Worm (Caenorhabditis elegans): ENCODE measurements around the gene F38B2.4.

Gene F38B2.4

ce11 chrX:11251928-11252327, 35.6 kb downstream of the F38B2.4 start:
- TF ChIP-seq fos-1 (tag; optimal IDR thresholded peaks at IDR 0.05) = peak; percentile 88
- TF ChIP-seq ztf-11 (tag; optimal IDR thresholded peaks at IDR 0.05) = no peak

DNA sequence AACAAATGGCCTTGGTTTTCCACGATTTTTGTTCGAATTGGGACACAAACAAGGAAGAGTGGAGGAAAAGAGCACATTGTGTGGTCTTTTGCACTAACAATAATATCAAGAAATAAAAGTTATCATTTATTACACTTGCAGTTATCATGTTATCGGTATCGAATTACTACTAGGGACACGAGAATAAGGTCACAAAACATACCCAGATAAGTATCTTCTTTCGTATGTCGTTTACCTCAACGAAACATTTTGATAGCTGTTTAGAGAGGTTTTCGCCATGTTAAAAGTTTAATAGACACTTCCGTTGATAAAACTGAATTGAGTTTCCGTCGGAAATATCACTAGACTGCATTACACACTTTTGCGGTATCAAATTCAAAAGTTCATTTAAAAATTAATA, 36.5 kb downstream of the F38B2.4 start:
- TF ChIP-seq ztf-4 (tag; optimal IDR thresholded peaks at IDR 0.05) (no peak), ztf-1 (GFP tag; conservative IDR thresholded peaks at IDR 0.05) (no peak), fos-1 (tag; optimal IDR thresholded peaks at IDR 0.05) (peak; percentile 62)

ce11 chrX:11249392-11249791, 38.1 kb downstream of the F38B2.4 start:
- TF ChIP-seq nhr-25 (tag; optimal IDR thresholded peaks at IDR 0.05) (no peak), gmeb-1 (tag; optimal IDR thresholded peaks at IDR 0.05) (no peak), unc-39 (tag; optimal IDR thresholded peaks at IDR 0.05) (no peak), sma-3 (GFP tag; optimal IDR thresholded peaks at IDR 0.05) (no peak), nhr-12 (tag; optimal IDR thresholded peaks at IDR 0.05) (no peak)

DNA sequence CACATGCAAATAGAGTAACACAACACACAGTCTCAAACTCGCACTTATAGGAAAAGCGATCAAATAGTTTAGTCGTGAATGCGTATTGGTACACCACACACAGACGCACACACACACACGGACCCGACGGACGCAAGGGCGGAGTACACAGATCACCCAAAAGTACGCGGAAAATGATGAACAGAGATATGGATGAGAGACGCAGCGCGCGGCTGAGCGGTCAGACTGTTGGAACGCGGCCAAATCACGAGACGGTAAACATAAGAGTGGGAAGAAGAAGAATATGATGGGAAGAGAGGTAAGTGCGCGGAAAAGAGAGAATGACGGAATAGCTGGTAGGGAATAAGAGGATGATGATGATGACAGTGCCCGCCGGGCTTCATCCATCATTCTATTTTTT, 39.4 kb downstream of the F38B2.4 start:
- TF ChIP-seq aly-2 (tag; optimal IDR thresholded peaks at IDR 0.05) (no peak), ceh-16 (tag; optimal IDR thresholded peaks at IDR 0.05) (no peak), lin-13 (GFP tag; optimal IDR thresholded peaks at IDR 0.05) (no peak), elt-1 (tag; optimal IDR thresholded peaks at IDR 0.05) (no peak), crh-2 (tag; optimal IDR thresholded peaks at IDR 0.05) (no peak), blmp-1 (tag; optimal IDR thresholded peaks at IDR 0.05; ENCODE audit: insufficient read depth) (no peak), unc-55 (GFP tag; optimal IDR thresholded peaks at IDR 0.05) (no peak), nhr-25 (tag; optimal IDR thresholded peaks at IDR 0.05) (peak; percentile 50), sem-4 (tag; optimal IDR thresholded peaks at IDR 0.05) (peak; percentile 31), zag-1 (tag; optimal IDR thresholded peaks at IDR 0.05) (no peak), mdl-1 (tag; optimal IDR thresholded peaks at IDR 0.05) (peak in 1 of 2 experiments; percentile 30), Y55F3AM.14 (GFP tag; optimal IDR thresholded peaks at IDR 0.05) (peak; percentile 19), lin-11 (tag; optimal IDR thresholded peaks at IDR 0.05) (no peak), nhr-11 (tag; optimal IDR thresholded peaks at IDR 0.05) (no peak), ama-1 (optimal IDR thresholded peaks at IDR 0.05) (no peak), snpc-4 (tag; optimal IDR thresholded peaks at IDR 0.05) (no peak), mab-5 (tag; optimal IDR thresholded peaks at IDR 0.05) (no peak), ztf-1 (GFP tag; conservative IDR thresholded peaks at IDR 0.05) (no peak), sma-9 (GFP tag; optimal IDR thresholded peaks at IDR 0.05) (peak; percentile 31), sma-9 (tag; optimal IDR thresholded peaks at IDR 0.05) (no peak), ceh-82 (tag; optimal IDR thresholded peaks at IDR 0.05) (no peak), nhr-129 (tag; optimal IDR thresholded peaks at IDR 0.05) (no peak), nhr-12 (tag; optimal IDR thresholded peaks at IDR 0.05) (no peak), unc-39 (tag; optimal IDR thresholded peaks at IDR 0.05) (no peak), peb-1 (tag; optimal IDR thresholded peaks at IDR 0.05) (no peak), C34F6.9 (tag; optimal IDR thresholded peaks at IDR 0.05) (no peak), F13H6.1 (tag; optimal IDR thresholded peaks at IDR 0.05) (peak; percentile 23), nhr-77 (tag; optimal IDR thresholded peaks at IDR 0.05) (no peak), ztf-4 (tag; optimal IDR thresholded peaks at IDR 0.05) (no peak), sma-3 (GFP tag; optimal IDR thresholded peaks at IDR 0.05) (peak; percentile 57), mbf-1 (tag; optimal IDR thresholded peaks at IDR 0.05) (no peak), nhr-6 (tag; optimal IDR thresholded peaks at IDR 0.05) (no peak), lin-39 (tag; optimal IDR thresholded peaks at IDR 0.05) (no peak), skn-1 (tag; optimal IDR thresholded peaks at IDR 0.05) (no peak), R02D3.7 (tag; optimal IDR thresholded peaks at IDR 0.05) (no peak), ZK546.5 (tag; optimal IDR thresholded peaks at IDR 0.05) (no peak), elt-3 (tag; optimal IDR thresholded peaks at IDR 0.05) (no peak), ztf-11 (tag; optimal IDR thresholded peaks at IDR 0.05) (no peak), unc-62 (GFP tag; optimal IDR thresholded peaks at IDR 0.05) (no peak), alr-1 (tag; optimal IDR thresholded peaks at IDR 0.05) (no peak), fos-1 (tag; optimal IDR thresholded peaks at IDR 0.05) (peak; percentile 11), nhr-10 (tag; optimal IDR thresholded peaks at IDR 0.05) (no peak), nhr-23 (tag; optimal IDR thresholded peaks at IDR 0.05) (no peak), egl-27 (tag; optimal IDR thresholded peaks at IDR 0.05) (no peak), gmeb-1 (tag; optimal IDR thresholded peaks at IDR 0.05) (no peak), dmd-4 (tag; optimal IDR thresholded peaks at IDR 0.05) (no peak), nhr-237 (tag; optimal IDR thresholded peaks at IDR 0.05) (no peak), lsy-2 (tag; optimal IDR thresholded peaks at IDR 0.05) (peak in 1 of 2 experiments; percentile 5), nhr-21 (tag; optimal IDR thresholded peaks at IDR 0.05) (peak; percentile 76)
